Fruit fly (Drosophila melanogaster): ENCODE results near the gene ck.

DNA sequence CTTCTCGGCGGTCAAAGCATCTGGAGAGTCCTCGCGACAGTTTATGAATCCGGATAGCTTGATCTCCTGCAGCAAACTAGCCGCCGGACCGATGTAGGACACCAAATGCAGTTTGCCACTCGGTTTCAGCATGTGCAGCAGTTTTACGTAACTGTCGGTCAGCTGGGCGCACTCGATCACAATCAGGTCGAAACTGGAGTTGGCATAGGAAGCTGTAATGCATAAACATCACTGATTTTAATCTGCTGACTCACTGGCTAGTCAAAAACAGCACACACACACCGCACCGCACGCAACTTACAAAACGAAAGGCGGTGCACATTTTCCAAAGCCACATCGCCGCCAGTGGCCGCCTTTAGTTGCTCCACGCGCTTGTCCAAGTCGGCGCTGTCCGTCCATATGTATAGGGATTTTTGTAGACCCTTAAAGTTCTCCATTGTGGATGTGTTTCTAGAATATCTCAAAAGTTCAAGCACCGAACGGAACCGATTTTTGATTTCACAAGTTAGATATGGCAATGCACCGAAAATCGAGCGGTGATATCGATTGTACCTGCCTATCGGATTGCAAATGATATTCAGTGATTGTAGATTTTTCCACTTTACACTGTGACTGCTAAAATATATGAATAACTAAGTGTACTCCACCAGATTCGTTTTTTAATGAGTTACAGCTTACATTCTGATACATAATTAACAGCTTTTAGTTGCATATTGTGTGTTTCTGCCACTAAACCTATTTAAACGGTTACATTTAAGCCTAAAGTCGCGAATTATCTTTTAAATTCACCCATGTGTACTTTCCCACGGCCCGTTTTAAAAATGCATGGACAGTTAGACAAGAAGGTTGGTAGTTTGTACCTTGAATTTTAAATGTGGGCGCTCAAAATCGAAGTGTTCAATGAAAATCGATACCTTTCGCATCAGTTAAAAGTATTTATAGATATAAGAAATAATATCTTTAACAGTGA, 19.0 kb downstream of the ck start, which contains the start of gene CIAPIN1:
- TF ChIP-seq CTCF (optimal IDR thresholded peaks at IDR 0.05) (no peak), CG8478 (optimal IDR thresholded peaks at IDR 0.05) (no peak)
